Worm (Caenorhabditis elegans) whole organism, mixed stage, embryonic: Measurements from ENCODE around the gene pri-1.

Experiments used
- blmp-1 ChIP-seq: fragments of 150-350 bp; optimal IDR thresholded peaks from 2 replicates; lab custom pipeline; 2014; ENCODE audit warnings: missing biosample characterization, missing genetic modification characterization
- elt-3 ChIP-seq: fragments of 150-350 bp; optimal IDR thresholded peaks from 2 replicates; lab custom pipeline; 2014; ENCODE audit warnings: missing biosample characterization, missing genetic modification characterization
- ham-2 ChIP-seq: fragments of 200-800 bp; sonication (Bioruptor generic); optimal IDR thresholded peaks from 2 replicates; lab custom pipeline; 2018; ENCODE audit warnings: mild to moderate bottlenecking, missing genetic modification characterization, missing compliant biosample characterization
- hlh-1 ChIP-seq: fragments of 150-350 bp; optimal IDR thresholded peaks from 2 replicates; lab custom pipeline; 2014; ENCODE audit warnings: missing biosample characterization, missing genetic modification reagents, missing genetic modification characterization
- lsy-2 ChIP-seq: fragments of 150-350 bp; optimal IDR thresholded peaks from 2 replicates; lab custom pipeline; 2014; ENCODE audit warnings: missing biosample characterization, missing genetic modification characterization
- mab-5 ChIP-seq: fragments of 150-350 bp; optimal IDR thresholded peaks from 2 replicates; lab custom pipeline; 2014; ENCODE audit warnings: missing biosample characterization, missing genetic modification characterization
- mep-1 ChIP-seq: fragments of 150-350 bp; optimal IDR thresholded peaks from 2 replicates; lab custom pipeline; 2017; ENCODE audit warnings: missing biosample characterization, missing genetic modification reagents, missing genetic modification characterization, inconsistent platforms
- nhr-12 ChIP-seq: fragments of 150-350 bp; optimal IDR thresholded peaks from 2 replicates; lab custom pipeline; 2014; ENCODE audit warnings: missing biosample characterization, missing genetic modification characterization
- nhr-237 ChIP-seq: fragments of 150-350 bp; optimal IDR thresholded peaks from 2 replicates; lab custom pipeline; 2014; ENCODE audit warnings: missing biosample characterization, missing genetic modification characterization
- nhr-76 ChIP-seq: sonication (generic microtip); optimal IDR thresholded peaks from 2 replicates; lab custom pipeline; 2017; ENCODE audit warnings: missing biosample characterization, missing genetic modification characterization
- pha-4 ChIP-seq: fragments of 150-350 bp; optimal IDR thresholded peaks from 2 replicates; lab custom pipeline; 2018; ENCODE audit warnings: missing biosample characterization, missing genetic modification reagents, missing genetic modification characterization
- unc-62 ChIP-seq: fragments of 150-350 bp; optimal IDR thresholded peaks from 2 replicates; lab custom pipeline; 2014; ENCODE audit warnings: missing biosample characterization, missing genetic modification reagents, missing genetic modification characterization
- ztf-11 ChIP-seq: fragments of 150-350 bp; optimal IDR thresholded peaks from 2 replicates; lab custom pipeline; 2014; ENCODE audit warnings: missing biosample characterization, missing genetic modification characterization

- TF ChIP-seq nhr-76: no peak
- TF ChIP-seq ztf-11 (tag; lab: Kevin White, UChicago): no peak
- no peak for TF ChIP-seq nhr-12 (tag; lab: Kevin White, UChicago)
- TF ChIP-seq mab-5: no peak
- TF ChIP-seq ham-2 (GFP tag; lab: Kevin White, UChicago): no peak
- no peak for TF ChIP-seq mep-1
- no peak for TF ChIP-seq hlh-1 (tag; lab: Kevin White, UChicago)
- TF ChIP-seq elt-3 (tag; lab: Kevin White, UChicago): no peak
- no peak for TF ChIP-seq nhr-237 (tag; lab: Kevin White, UChicago)
- TF ChIP-seq unc-62 (GFP tag; lab: Kevin White, UChicago): no peak
- no peak for TF ChIP-seq lsy-2
- no peak for TF ChIP-seq blmp-1 (tag; lab: Kevin White, UChicago)
- TF ChIP-seq pha-4 (tag; lab: Kevin White, UChicago): no peak
Measured at ce11 chrIII:9600645-9601044, 13.4 kb downstream of the pri-1 start, which contains the start of gene F58A4.2.
